Worm (Caenorhabditis elegans) whole organism, young adult: ENCODE data around the gene agr-1.

Experiments used
- B0336.3 ChIP-seq: fragments of 200-800 bp; sonication (Bioruptor generic); IDR thresholded peaks from 2 replicates; pipeline ENCODE4 v1.3.6; 2022; ENCODE audit warnings: missing genetic modification characterization, missing compliant biosample characterization
- F57A8.1 ChIP-seq: fragments of 200-800 bp; sonication (Bioruptor generic); optimal IDR thresholded peaks from 2 replicates; lab custom pipeline; 2018; ENCODE audit warnings: mild to moderate bottlenecking, missing genetic modification characterization, moderate library complexity, missing compliant biosample characterization
- bed-1 ChIP-seq: fragments of 200-800 bp; sonication (Bioruptor generic); IDR thresholded peaks from 2 replicates; pipeline ENCODE4 v1.3.6; 2022; ENCODE audit warnings: missing genetic modification reagents, missing genetic modification characterization, missing compliant biosample characterization
- chd-7 ChIP-seq: sonication (generic microtip); optimal IDR thresholded peaks from 2 replicates; lab custom pipeline; 2016; ENCODE audit warnings: mild to moderate bottlenecking, missing genetic modification characterization, moderate library complexity, missing compliant biosample characterization
- fkh-3 ChIP-seq: sonication (generic microtip); optimal IDR thresholded peaks from 2 replicates; lab custom pipeline; 2016; ENCODE audit warnings: mild to moderate bottlenecking, missing genetic modification characterization, missing compliant biosample characterization
- hrde-1 ChIP-seq: sonication (generic microtip); optimal IDR thresholded peaks from 2 replicates; lab custom pipeline; 2016; ENCODE audit warnings: missing genetic modification characterization, mild to moderate bottlenecking, missing compliant biosample characterization, moderate library complexity, missing genotype, missing genetic modification reagents, borderline replicate concordance
- lin-35 ChIP-seq, 3 experiments: fragments of 150-350 bp in 2 of 3; sonication (generic microtip) in 1 of 3; optimal IDR thresholded peaks; 2 replicates each; lab custom pipeline; 2014 to 2018; ENCODE audit warnings: missing biosample characterization in 3 of 3, missing genetic modification characterization in 3 of 3, missing genetic modification reagents in 3 of 3
- madf-6 ChIP-seq: fragments of 200-800 bp; sonication (Bioruptor generic); IDR thresholded peaks from 2 replicates; pipeline ENCODE4 v1.3.6; 2022; ENCODE audit warnings: missing genetic modification reagents, missing genetic modification characterization, missing compliant biosample characterization
- nhr-90 ChIP-seq: sonication (generic microtip); optimal IDR thresholded peaks from 2 replicates; lab custom pipeline; 2016; ENCODE audit warnings: missing genotype, mild to moderate bottlenecking, missing genetic modification characterization, missing compliant biosample characterization
- sea-2 ChIP-seq: fragments of 200-800 bp; sonication (Bioruptor generic); IDR thresholded peaks from 2 replicates; pipeline ENCODE4 v1.3.6; 2022; ENCODE audit warnings: missing genetic modification characterization, missing compliant biosample characterization
- snpc-4 ChIP-seq, 5 experiments: fragments of 150-350 bp in 1 of 5; sonication (generic microtip) in 4 of 5; optimal IDR thresholded peaks; 2 replicates each; lab custom pipeline; 2014 to 2018; ENCODE audit warnings: missing genetic modification characterization in 5 of 5, missing biosample characterization in 3 of 5, antibody characterized with exemption in 2 of 5, mild to moderate bottlenecking in 2 of 5, missing compliant biosample characterization in 2 of 5, missing genotype in 2 of 5, moderate library complexity in 2 of 5, missing genetic modification reagents in 1 of 5
- unc-62 ChIP-seq: fragments of 150-350 bp; optimal IDR thresholded peaks from 2 replicates; lab custom pipeline; 2014; ENCODE audit warnings: missing biosample characterization, missing genetic modification reagents, missing genetic modification characterization
- ztf-22 ChIP-seq: fragments of 200-800 bp; sonication (Bioruptor generic); optimal IDR thresholded peaks from 2 replicates; lab custom pipeline; 2018; ENCODE audit warnings: mild to moderate bottlenecking, missing genetic modification characterization, moderate library complexity, missing compliant biosample characterization

DNA sequence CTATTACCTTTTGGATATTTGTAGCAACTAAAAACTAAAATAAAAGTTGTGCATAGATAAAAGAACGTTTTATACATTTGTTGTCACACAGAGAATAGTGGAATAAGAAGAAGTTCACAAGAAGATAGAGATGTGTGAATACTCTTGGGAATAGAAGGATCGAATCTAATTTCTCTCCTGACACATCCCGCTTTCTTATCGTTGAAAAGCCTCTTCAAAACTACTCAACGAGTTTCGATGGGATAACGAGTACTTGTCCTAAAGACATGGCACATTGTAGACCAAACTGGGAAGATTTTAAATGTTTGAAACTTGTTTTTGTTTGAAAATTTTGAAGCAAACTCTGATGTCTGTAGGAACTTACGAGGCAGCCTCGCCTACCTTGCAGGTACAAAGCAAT, 2.5 kb downstream of the agr-1 start:
- TF ChIP-seq chd-7 (tag; lab: Kevin White, UChicago), result no peak
- no peak for TF ChIP-seq B0336.3 (GFP tag; lab: Robert Waterston, UW)
- no peak for TF ChIP-seq unc-62
- no peak for TF ChIP-seq snpc-4 (GFP tag; optimal IDR thresholded peaks at IDR 0.05; lab: Kevin White, UChicago)
- TF ChIP-seq snpc-4 (tag; optimal IDR thresholded peaks at IDR 0.05; lab: Kevin White, UChicago), result no peak
- TF ChIP-seq F57A8.1, result no peak
- TF ChIP-seq nhr-90, result no peak
- TF ChIP-seq madf-6 (GFP tag; lab: Robert Waterston, UW), result no peak
- TF ChIP-seq fkh-3 (tag; lab: Kevin White, UChicago), result no peak
- TF ChIP-seq bed-1 (GFP tag; lab: Robert Waterston, UW), result no peak
- no peak for TF ChIP-seq sea-2 (GFP tag; lab: Robert Waterston, UW)
- no peak for TF ChIP-seq hrde-1 (tag; lab: Kevin White, UChicago)
- no peak for TF ChIP-seq ztf-22 (GFP tag; lab: Kevin White, UChicago)
- no peak for TF ChIP-seq lin-35 (GFP tag; optimal IDR thresholded peaks at IDR 0.05; lab: Kevin White, UChicago)
